Worm (Caenorhabditis elegans) whole organism, L4 larva: Measurements from ENCODE around the gene pho-6.

ENCODE experiments used
- D1046.2 ChIP-seq: fragments of 200-800 bp; sonication (Bioruptor generic); IDR thresholded peaks from 2 replicates; pipeline ENCODE4 v1.3.6; 2022; ENCODE audit warnings: missing genetic modification characterization, missing compliant biosample characterization
- T20F7.1 ChIP-seq: fragments of 200-800 bp; sonication (Bioruptor generic); optimal IDR thresholded peaks from 2 replicates; lab custom pipeline; 2018; ENCODE audit warnings: mild to moderate bottlenecking, missing genetic modification characterization, missing compliant biosample characterization
- Y105C5A.15 ChIP-seq: fragments of 200-800 bp; sonication (Bioruptor generic); IDR thresholded peaks from 2 replicates; pipeline ENCODE4 v1.3.6; 2022; ENCODE audit warnings: missing genetic modification characterization, missing compliant biosample characterization
- Y5F2A.4 ChIP-seq: fragments of 200-800 bp; sonication (Bioruptor generic); optimal IDR thresholded peaks from 2 replicates; lab custom pipeline; 2018; ENCODE audit warnings: mild to moderate bottlenecking, missing genetic modification characterization, missing compliant biosample characterization
- ZK546.5 ChIP-seq, 2 experiments: sonication (generic microtip); optimal IDR thresholded peaks; 2 replicates each; lab custom pipeline; 2017; ENCODE audit warnings: missing biosample characterization in 2 of 2, missing genetic modification characterization in 2 of 2
- ceh-20 ChIP-seq: fragments of 200-800 bp; sonication (Bioruptor generic); IDR thresholded peaks from 2 replicates; pipeline ENCODE4 v1.3.6; 2022; ENCODE audit warnings: missing genetic modification reagents, missing genetic modification characterization, missing compliant biosample characterization
- ceh-32 ChIP-seq: sonication (generic microtip); optimal IDR thresholded peaks from 2 replicates; lab custom pipeline; 2016; ENCODE audit warnings: mild to moderate bottlenecking, missing genetic modification characterization, missing compliant biosample characterization; ENCODE audit not compliant: poor library complexity
- ceh-62 ChIP-seq: sonication (generic microtip); optimal IDR thresholded peaks from 2 replicates; lab custom pipeline; 2017; ENCODE audit warnings: missing biosample characterization, missing genetic modification characterization
- ceh-82 ChIP-seq: sonication (generic microtip); optimal IDR thresholded peaks from 2 replicates; lab custom pipeline; 2017; ENCODE audit warnings: missing biosample characterization, missing genetic modification characterization
- cey-2 ChIP-seq: sonication (generic microtip); optimal IDR thresholded peaks from 3 replicates; lab custom pipeline; 2017; ENCODE audit warnings: missing genetic modification characterization, mild to moderate bottlenecking, missing compliant biosample characterization, antibody characterized with exemption, borderline replicate concordance; ENCODE audit not compliant: insufficient read depth
- daf-16 ChIP-seq, 3 experiments: sonication (generic microtip); optimal IDR thresholded peaks; 2 replicates each; lab custom pipeline; 2016 to 2017; ENCODE audit warnings: missing genetic modification characterization in 3 of 3, missing genetic modification reagents in 3 of 3, mild to moderate bottlenecking in 2 of 3, missing compliant biosample characterization in 2 of 3, missing biosample characterization in 1 of 3, moderate library complexity in 1 of 3
- daf-19 ChIP-seq: fragments of 200-800 bp; sonication (Bioruptor generic); conservative IDR thresholded peaks from 2 replicates; pipeline ENCODE4 v1.3.6; 2022; ENCODE audit warnings: missing genetic modification characterization, missing compliant biosample characterization
- dmd-6 ChIP-seq: fragments of 200-800 bp; sonication (Bioruptor generic); IDR thresholded peaks from 2 replicates; pipeline ENCODE4 v1.3.6; 2022; ENCODE audit warnings: missing genetic modification reagents, missing genetic modification characterization, missing compliant biosample characterization
- dpl-1 ChIP-seq: fragments of 150-350 bp; optimal IDR thresholded peaks from 2 replicates; lab custom pipeline; 2014; ENCODE audit warnings: missing biosample characterization, missing genetic modification reagents, missing genetic modification characterization
- dve-1 ChIP-seq: sonication (generic microtip); optimal IDR thresholded peaks from 2 replicates; lab custom pipeline; 2017; ENCODE audit warnings: antibody characterized with exemption, mild to moderate bottlenecking, missing genetic modification characterization, missing compliant biosample characterization; ENCODE audit not compliant: insufficient read depth
- hlh-11 ChIP-seq: fragments of 200-800 bp; sonication (Bioruptor generic); optimal IDR thresholded peaks from 2 replicates; lab custom pipeline; 2018; ENCODE audit warnings: mild to moderate bottlenecking, missing genetic modification characterization, missing compliant biosample characterization
- hlh-30 ChIP-seq: sonication (generic microtip); optimal IDR thresholded peaks from 2 replicates; lab custom pipeline; 2017; ENCODE audit warnings: antibody characterized with exemption, mild to moderate bottlenecking, missing genetic modification characterization, missing compliant biosample characterization; ENCODE audit not compliant: insufficient read depth
- lim-7 ChIP-seq: fragments of 200-800 bp; sonication (Bioruptor generic); IDR thresholded peaks from 2 replicates; pipeline ENCODE4 v1.3.6; 2022; ENCODE audit warnings: missing genetic modification characterization, missing compliant biosample characterization
- lin-1 ChIP-seq: fragments of 200-800 bp; sonication (Bioruptor generic); IDR thresholded peaks from 2 replicates; pipeline ENCODE4 v1.3.6; 2022; ENCODE audit warnings: missing genetic modification reagents, missing genetic modification characterization, missing compliant biosample characterization
- lin-29 ChIP-seq: fragments of 200-800 bp; sonication (Bioruptor generic); IDR thresholded peaks from 2 replicates; pipeline ENCODE4 v1.3.6; 2022; ENCODE audit warnings: missing genetic modification reagents, missing genetic modification characterization, missing compliant biosample characterization
- lin-39 ChIP-seq: fragments of 150-350 bp; optimal IDR thresholded peaks from 2 replicates; lab custom pipeline; 2014; ENCODE audit warnings: missing biosample characterization, missing genetic modification reagents, missing genetic modification characterization
- lsy-2 ChIP-seq, 2 experiments: fragments of 150-350 bp in 1 of 2; sonication (generic microtip) in 1 of 2; optimal IDR thresholded peaks; 2 replicates each; lab custom pipeline; 2014 to 2017; ENCODE audit warnings: missing biosample characterization in 2 of 2, missing genetic modification characterization in 2 of 2
- madf-9 ChIP-seq: fragments of 200-800 bp; sonication (Bioruptor generic); conservative IDR thresholded peaks from 2 replicates; pipeline ENCODE4 v1.3.6; 2022; ENCODE audit warnings: missing genetic modification reagents, missing genetic modification characterization, missing compliant biosample characterization
- mdl-1 ChIP-seq, 2 experiments: fragments of 150-350 bp in 1 of 2; sonication (generic microtip) in 1 of 2; optimal IDR thresholded peaks; 2 replicates each; lab custom pipeline; 2014 to 2017; ENCODE audit warnings: missing biosample characterization in 2 of 2, missing genetic modification characterization in 2 of 2
- mep-1 ChIP-seq: fragments of 150-350 bp; sonication (generic microtip); optimal IDR thresholded peaks from 3 replicates; lab custom pipeline; 2014; ENCODE audit warnings: missing biosample characterization, missing genetic modification characterization
- mxl-2 ChIP-seq: fragments of 200-800 bp; sonication (Bioruptor generic); conservative IDR thresholded peaks from 2 replicates; pipeline ENCODE4 v1.3.6; 2022; ENCODE audit warnings: missing genetic modification reagents, missing genetic modification characterization, missing compliant biosample characterization
- mxl-3 ChIP-seq: fragments of 200-800 bp; sonication (Bioruptor generic); optimal IDR thresholded peaks from 2 replicates; lab custom pipeline; 2018; ENCODE audit warnings: mild to moderate bottlenecking, missing genetic modification characterization, missing compliant biosample characterization
- nhr-10 ChIP-seq: fragments of 150-350 bp; optimal IDR thresholded peaks from 2 replicates; lab custom pipeline; 2014; ENCODE audit warnings: missing biosample characterization, missing genetic modification characterization
- nhr-102 ChIP-seq: sonication (generic microtip); optimal IDR thresholded peaks from 2 replicates; lab custom pipeline; 2016; ENCODE audit warnings: mild to moderate bottlenecking, missing genetic modification characterization, moderate library complexity, missing compliant biosample characterization
- nhr-11 ChIP-seq: fragments of 150-350 bp; optimal IDR thresholded peaks from 2 replicates; lab custom pipeline; 2014; ENCODE audit warnings: missing biosample characterization, missing genetic modification characterization
- nhr-237 ChIP-seq: sonication (generic microtip); optimal IDR thresholded peaks from 2 replicates; lab custom pipeline; 2017; ENCODE audit warnings: missing biosample characterization, missing genetic modification characterization
- nhr-25 ChIP-seq: sonication (generic microtip); optimal IDR thresholded peaks from 2 replicates; lab custom pipeline; 2017; ENCODE audit warnings: missing genetic modification characterization, mild to moderate bottlenecking, missing compliant biosample characterization, antibody characterized with exemption, moderate library complexity, borderline replicate concordance; ENCODE audit not compliant: insufficient read depth
- nhr-41 ChIP-seq: fragments of 200-800 bp; sonication (Bioruptor generic); IDR thresholded peaks from 2 replicates; pipeline ENCODE4 v1.3.6; 2022; ENCODE audit warnings: missing genetic modification reagents, missing genetic modification characterization, missing compliant biosample characterization
- nhr-48 ChIP-seq: sonication (generic microtip); optimal IDR thresholded peaks from 2 replicates; lab custom pipeline; 2016; ENCODE audit warnings: mild to moderate bottlenecking, missing genetic modification characterization, missing compliant biosample characterization
- nhr-77 ChIP-seq: fragments of 150-350 bp; optimal IDR thresholded peaks from 2 replicates; lab custom pipeline; 2014; ENCODE audit warnings: missing biosample characterization, missing genetic modification characterization
- php-3 ChIP-seq: fragments of 200-800 bp; sonication (Bioruptor generic); IDR thresholded peaks from 2 replicates; pipeline ENCODE4 v1.3.6; 2022; ENCODE audit warnings: missing genetic modification reagents, missing genetic modification characterization, missing compliant biosample characterization
- pqm-1 ChIP-seq: sonication (generic microtip); optimal IDR thresholded peaks from 2 replicates; lab custom pipeline; 2017; ENCODE audit warnings: missing biosample characterization, missing genetic modification characterization
- rbr-2 ChIP-seq: sonication (generic microtip); optimal IDR thresholded peaks from 2 replicates; lab custom pipeline; 2016; ENCODE audit warnings: missing genotype, missing genetic modification characterization, missing compliant biosample characterization
- snpc-1.2 ChIP-seq: fragments of 200-800 bp; sonication (Bioruptor generic); IDR thresholded peaks from 2 replicates; pipeline ENCODE4 v1.3.6; 2022; ENCODE audit warnings: missing genetic modification reagents, missing genetic modification characterization, missing compliant biosample characterization
- spr-1 ChIP-seq: sonication (generic microtip); optimal IDR thresholded peaks from 2 replicates; lab custom pipeline; 2016; ENCODE audit warnings: mild to moderate bottlenecking, missing genetic modification characterization, missing compliant biosample characterization
- tra-1 ChIP-seq: fragments of 200-800 bp; sonication (Bioruptor generic); IDR thresholded peaks from 2 replicates; pipeline ENCODE4 v1.3.6; 2022; ENCODE audit warnings: missing genetic modification reagents, missing genetic modification characterization, missing compliant biosample characterization
- zag-1 ChIP-seq: fragments of 150-350 bp; optimal IDR thresholded peaks from 2 replicates; lab custom pipeline; 2014; ENCODE audit warnings: missing biosample characterization, missing genetic modification characterization

The pho-6 gene

ce11 chrV:8403152-8403551, 8.9 kb upstream of the pho-6 start (continued):
- TF ChIP-seq mxl-3 (GFP tag; lab: Kevin White, UChicago) (peak; percentile 41), D1046.2 (GFP tag; lab: Robert Waterston, UW) (no peak)
- TF ChIP-seq, all 104 proteins: peak for 14

- TF ChIP-seq daf-19, result no peak
- no peak for TF ChIP-seq daf-16 (GFP tag; optimal IDR thresholded peaks at IDR 0.05; lab: Kevin White, UChicago)
- peak; percentile 85 for TF ChIP-seq daf-16 (tag; optimal IDR thresholded peaks at IDR 0.05; lab: Kevin White, UChicago)
- TF ChIP-seq ceh-82 (tag; lab: Kevin White, UChicago), result no peak
- TF ChIP-seq Y105C5A.15 (GFP tag; lab: Robert Waterston, UW), result no peak
- peak; percentile 17 for TF ChIP-seq nhr-48
- no peak for TF ChIP-seq dpl-1 (GFP tag; lab: Kevin White, UChicago)
- TF ChIP-seq mdl-1 (tag; optimal IDR thresholded peaks at IDR 0.05; lab: Kevin White, UChicago), result peak in 1 of 2 experiments; percentile 25
- peak; percentile 0 for TF ChIP-seq nhr-102 (tag; lab: Kevin White, UChicago)
- peak; percentile 78 for TF ChIP-seq dve-1 (tag; lab: Kevin White, UChicago)
- no peak for TF ChIP-seq rbr-2 (tag; lab: Kevin White, UChicago)
- peak; percentile 74 for TF ChIP-seq hlh-11
- 0 out of 2 replicates have a peak, but pooled peaks have one; percentile 44 for TF ChIP-seq lin-1 (GFP tag; lab: Robert Waterston, UW)
- peak; percentile 61 for TF ChIP-seq hlh-30
- no peak for TF ChIP-seq tra-1
- no peak for TF ChIP-seq nhr-11
- peak in 1 of 2 experiments; percentile 16 for TF ChIP-seq lsy-2 (tag; optimal IDR thresholded peaks at IDR 0.05; lab: Kevin White, UChicago)
- TF ChIP-seq spr-1 (tag; lab: Kevin White, UChicago), result no peak
- TF ChIP-seq nhr-77 (tag; lab: Kevin White, UChicago), result peak; percentile 22
- no peak for TF ChIP-seq lin-39 (tag; lab: Kevin White, UChicago)
- TF ChIP-seq nhr-41 (GFP tag; lab: Robert Waterston, UW), result no peak
- peak; percentile 88 for TF ChIP-seq dmd-6 (GFP tag; lab: Robert Waterston, UW)
- TF ChIP-seq mep-1 (tag; lab: Kevin White, UChicago), result peak; percentile 25
- no peak for TF ChIP-seq ceh-32
- TF ChIP-seq mxl-3 (GFP tag; lab: Kevin White, UChicago), result no peak
- no peak for TF ChIP-seq nhr-25 (tag; lab: Kevin White, UChicago)
- TF ChIP-seq nhr-237, result no peak
- peak; percentile 26 for TF ChIP-seq T20F7.1
- no peak for TF ChIP-seq lin-29 (GFP tag; lab: Robert Waterston, UW)
- no peak for TF ChIP-seq mxl-2 (GFP tag; lab: Robert Waterston, UW)
- peak; percentile 86 for TF ChIP-seq pqm-1 (tag; lab: Kevin White, UChicago)
- no peak for TF ChIP-seq madf-9 (GFP tag; lab: Robert Waterston, UW)
- TF ChIP-seq php-3, result peak; percentile 96
- no peak for TF ChIP-seq ceh-62 (tag; lab: Kevin White, UChicago)
- no peak for TF ChIP-seq cey-2
- TF ChIP-seq lim-7 (GFP tag; lab: Robert Waterston, UW), result no peak
- TF ChIP-seq ZK546.5 (tag; optimal IDR thresholded peaks at IDR 0.05; lab: Kevin White, UChicago), result no peak
- TF ChIP-seq nhr-10 (tag; lab: Kevin White, UChicago), result no peak
- TF ChIP-seq ceh-20 (GFP tag; lab: Robert Waterston, UW), result no peak
- TF ChIP-seq zag-1 (tag; lab: Kevin White, UChicago), result no peak
- no peak for TF ChIP-seq snpc-1.2 (GFP tag; lab: Robert Waterston, UW)
- no peak for TF ChIP-seq Y5F2A.4 (GFP tag; lab: Kevin White, UChicago)
- TF ChIP-seq, all 104 proteins: peak for 15
These were observed 8.1 kb upstream of the pho-6 start, which contains the start of gene F52E1.9 for ce11 chrV:8402392-8402791. Gene F52E1.9 (minus strand): TSS chrV:8402669.
